Fruit fly (Drosophila melanogaster) whole organism, embryonic: Measurements from ENCODE around the gene Tet.

Source experiments
- CG10209 ChIP-seq: fragments of 200-800 bp; sonication (Bioruptor generic); optimal IDR thresholded peaks from 3 replicates; lab custom pipeline; 2017; ENCODE audit warnings: missing biosample characterization, mild to moderate bottlenecking, missing genetic modification characterization, missing genetic modification reagents
- CG10431 ChIP-seq: fragments of 200-800 bp; sonication (Bioruptor generic); optimal IDR thresholded peaks from 3 replicates; lab custom pipeline; 2018; ENCODE audit warnings: missing biosample characterization, mild to moderate bottlenecking, missing genetic modification characterization
- CG10543 ChIP-seq: fragments of 200-800 bp; sonication (Bioruptor generic); optimal IDR thresholded peaks from 3 replicates; lab custom pipeline; 2017; ENCODE audit warnings: missing biosample characterization, mild to moderate bottlenecking, missing genetic modification characterization, moderate library complexity
- CG13424 ChIP-seq: fragments of 200-800 bp; sonication (Bioruptor generic); optimal IDR thresholded peaks from 2 replicates; lab custom pipeline; 2019; ENCODE audit warnings: missing biosample characterization, mild to moderate bottlenecking, missing genetic modification characterization, moderate library complexity
- CG16779 ChIP-seq: fragments of 200-800 bp; sonication (Bioruptor generic); IDR thresholded peaks from 2 replicates; pipeline ENCODE4 v1.3.6; 2022; ENCODE audit warnings: missing biosample characterization, missing genetic modification characterization
- CG2199 ChIP-seq: fragments of 200-800 bp; sonication (Bioruptor generic); IDR thresholded peaks from 3 replicates; pipeline ENCODE4 v1.3.6; 2022; ENCODE audit warnings: missing biosample characterization, missing genetic modification characterization
- CG2875 ChIP-seq: fragments of 200-800 bp; sonication (Bioruptor generic); optimal IDR thresholded peaks from 2 replicates; lab custom pipeline; 2017; ENCODE audit warnings: missing biosample characterization, mild to moderate bottlenecking, missing genetic modification characterization, missing genetic modification reagents
- CG4360 ChIP-seq: fragments of 200-800 bp; sonication (Bioruptor generic); IDR thresholded peaks from 2 replicates; pipeline ENCODE4 v1.3.6; 2022; ENCODE audit warnings: missing biosample characterization, missing genetic modification characterization
- CG5180 ChIP-seq: fragments of 200-800 bp; sonication (Bioruptor generic); optimal IDR thresholded peaks from 3 replicates; lab custom pipeline; 2017; ENCODE audit warnings: missing biosample characterization, missing genetic modification characterization, mild to moderate bottlenecking, moderate library complexity, missing genetic modification reagents
- CG7271 ChIP-seq: fragments of 200-800 bp; sonication (Bioruptor generic); optimal IDR thresholded peaks from 2 replicates; lab custom pipeline; 2018; ENCODE audit warnings: missing biosample characterization, mild to moderate bottlenecking, missing genetic modification characterization, moderate library complexity
- CG7372 ChIP-seq: fragments of 200-800 bp; sonication (Bioruptor generic); IDR thresholded peaks from 2 replicates; pipeline ENCODE4 v1.3.6; 2022; ENCODE audit warnings: missing biosample characterization, missing genetic modification characterization
- CG7839 ChIP-seq: fragments of 200-800 bp; sonication (Bioruptor generic); optimal IDR thresholded peaks from 3 replicates; lab custom pipeline; 2018; ENCODE audit warnings: missing biosample characterization, mild to moderate bottlenecking, missing genetic modification characterization, moderate library complexity
- CG9727 ChIP-seq: fragments of 200-800 bp; sonication (Bioruptor generic); optimal IDR thresholded peaks from 3 replicates; lab custom pipeline; 2017; ENCODE audit warnings: missing biosample characterization, mild to moderate bottlenecking, missing genetic modification characterization
- Dad ChIP-seq: fragments of 200-800 bp; sonication (Bioruptor generic); optimal IDR thresholded peaks from 3 replicates; lab custom pipeline; 2016; ENCODE audit warnings: missing biosample characterization, missing genetic modification characterization
- Dfd ChIP-seq, 2 experiments: fragments of >200 bp; optimal IDR thresholded peaks; 2 replicates each; lab custom pipeline; 2017; ENCODE audit warnings: missing biosample characterization in 2 of 2, missing genetic modification characterization in 2 of 2
- Doc2 ChIP-seq: fragments of 200-800 bp; sonication (Bioruptor generic); IDR thresholded peaks from 2 replicates; pipeline ENCODE4 v1.3.6; 2022; ENCODE audit warnings: missing biosample characterization, missing genetic modification characterization
- Eip74EF ChIP-seq, 2 experiments: fragments of 200-800 bp in 1 of 2; fragments of >200 bp in 1 of 2; sonication (Bioruptor generic) in 1 of 2; optimal IDR thresholded peaks; 2 replicates each; lab custom pipeline; 2017 to 2019; ENCODE audit warnings: missing biosample characterization in 2 of 2, missing genetic modification characterization in 2 of 2, mild to moderate bottlenecking in 1 of 2, moderate library complexity in 1 of 2
- Ets65A ChIP-seq: fragments of 200-800 bp; sonication (Bioruptor generic); peaks from one replicate; lab custom pipeline; 2016; ENCODE audit warnings: missing biosample characterization, missing genetic modification characterization
- Hsf ChIP-seq: fragments of 200-800 bp; sonication (Bioruptor generic); optimal IDR thresholded peaks from 3 replicates; lab custom pipeline; 2016; ENCODE audit warnings: missing biosample characterization, missing genetic modification characterization
- Jarid2 ChIP-seq: fragments of 200-800 bp; sonication (Bioruptor generic); optimal IDR thresholded peaks from 3 replicates; lab custom pipeline; 2017; ENCODE audit warnings: mild to moderate bottlenecking, missing biosample characterization, missing genetic modification reagents, missing genetic modification characterization
- Oli ChIP-seq: fragments of 200-800 bp; sonication (Bioruptor generic); optimal IDR thresholded peaks from 2 replicates; lab custom pipeline; 2018; ENCODE audit warnings: missing biosample characterization, mild to moderate bottlenecking, missing genetic modification characterization, moderate library complexity
- Xbp1 ChIP-seq: fragments of 200-800 bp; sonication (Bioruptor generic); optimal IDR thresholded peaks from 3 replicates; lab custom pipeline; 2016; ENCODE audit warnings: missing biosample characterization, mild to moderate bottlenecking, missing genetic modification characterization
- YL-1 ChIP-seq: fragments of 200-800 bp; sonication (Bioruptor generic); optimal IDR thresholded peaks from 3 replicates; lab custom pipeline; 2017; ENCODE audit warnings: missing biosample characterization, mild to moderate bottlenecking, missing genetic modification characterization
- cg ChIP-seq: fragments of 200-800 bp; sonication (Bioruptor generic); optimal IDR thresholded peaks from 3 replicates; lab custom pipeline; 2019; ENCODE audit warnings: missing biosample characterization, mild to moderate bottlenecking, missing genetic modification characterization, moderate library complexity
- chm ChIP-seq: fragments of 200-800 bp; sonication (Bioruptor generic); IDR thresholded peaks from 2 replicates; pipeline ENCODE4 v1.3.6; 2022; ENCODE audit warnings: missing biosample characterization, missing genetic modification characterization
- chn ChIP-seq: fragments of 200-800 bp; sonication (Bioruptor generic); optimal IDR thresholded peaks from 2 replicates; lab custom pipeline; 2016; ENCODE audit warnings: missing biosample characterization, missing genetic modification characterization
- dysf ChIP-seq: fragments of 200-800 bp; sonication (Bioruptor generic); IDR thresholded peaks from 3 replicates; pipeline ENCODE4 v1.3.6; 2022; ENCODE audit warnings: missing biosample characterization, missing genetic modification characterization
- emc ChIP-seq: fragments of 200-800 bp; sonication (Bioruptor generic); optimal IDR thresholded peaks from 2 replicates; lab custom pipeline; 2016; ENCODE audit warnings: missing biosample characterization, missing genetic modification characterization
- grn ChIP-seq: fragments of 200-800 bp; sonication (Bioruptor generic); optimal IDR thresholded peaks from 3 replicates; lab custom pipeline; 2017; ENCODE audit warnings: missing biosample characterization, missing genetic modification characterization
- jing ChIP-seq: fragments of 200-800 bp; sonication (Bioruptor generic); optimal IDR thresholded peaks from 2 replicates; lab custom pipeline; 2018; ENCODE audit warnings: missing biosample characterization, mild to moderate bottlenecking, missing genetic modification characterization
- kay ChIP-seq: fragments of 200-800 bp; sonication (Bioruptor generic); optimal IDR thresholded peaks from 2 replicates; lab custom pipeline; 2016; ENCODE audit warnings: missing biosample characterization, missing genetic modification characterization
- knrl ChIP-seq: fragments of 200-800 bp; sonication (Bioruptor generic); IDR thresholded peaks from 3 replicates; pipeline ENCODE4 v1.3.6; 2022; ENCODE audit warnings: missing biosample characterization, missing genetic modification characterization; ENCODE audit not compliant: partially characterized antibody
- luna ChIP-seq: fragments of 200-800 bp; sonication (Bioruptor generic); optimal IDR thresholded peaks from 2 replicates; lab custom pipeline; 2016; ENCODE audit warnings: missing biosample characterization, missing genetic modification characterization
- mirr ChIP-seq: fragments of 200-800 bp; sonication (Bioruptor generic); optimal IDR thresholded peaks from 3 replicates; lab custom pipeline; 2018; ENCODE audit warnings: missing biosample characterization, mild to moderate bottlenecking, missing genetic modification characterization
- onecut ChIP-seq: fragments of 200-800 bp; sonication (Bioruptor generic); IDR thresholded peaks from 2 replicates; pipeline ENCODE4 v1.3.6; 2022; ENCODE audit warnings: missing biosample characterization, missing genetic modification characterization
- tna ChIP-seq: fragments of 200-800 bp; sonication (Bioruptor generic); IDR thresholded peaks from 2 replicates; pipeline ENCODE4 v1.3.6; 2022; ENCODE audit warnings: missing biosample characterization, missing genetic modification characterization; ENCODE audit not compliant: partially characterized antibody
- trem ChIP-seq: fragments of 200-800 bp; optimal IDR thresholded peaks from 3 replicates; lab custom pipeline; 2019; ENCODE audit warnings: missing biosample characterization, mild to moderate bottlenecking, missing genetic modification characterization, moderate library complexity
- z ChIP-seq: fragments of 200-800 bp; sonication (Bioruptor generic); IDR thresholded peaks from 3 replicates; pipeline ENCODE4 v1.3.6; 2022; ENCODE audit warnings: missing biosample characterization, missing genetic modification characterization

Gene Tet

DNA sequence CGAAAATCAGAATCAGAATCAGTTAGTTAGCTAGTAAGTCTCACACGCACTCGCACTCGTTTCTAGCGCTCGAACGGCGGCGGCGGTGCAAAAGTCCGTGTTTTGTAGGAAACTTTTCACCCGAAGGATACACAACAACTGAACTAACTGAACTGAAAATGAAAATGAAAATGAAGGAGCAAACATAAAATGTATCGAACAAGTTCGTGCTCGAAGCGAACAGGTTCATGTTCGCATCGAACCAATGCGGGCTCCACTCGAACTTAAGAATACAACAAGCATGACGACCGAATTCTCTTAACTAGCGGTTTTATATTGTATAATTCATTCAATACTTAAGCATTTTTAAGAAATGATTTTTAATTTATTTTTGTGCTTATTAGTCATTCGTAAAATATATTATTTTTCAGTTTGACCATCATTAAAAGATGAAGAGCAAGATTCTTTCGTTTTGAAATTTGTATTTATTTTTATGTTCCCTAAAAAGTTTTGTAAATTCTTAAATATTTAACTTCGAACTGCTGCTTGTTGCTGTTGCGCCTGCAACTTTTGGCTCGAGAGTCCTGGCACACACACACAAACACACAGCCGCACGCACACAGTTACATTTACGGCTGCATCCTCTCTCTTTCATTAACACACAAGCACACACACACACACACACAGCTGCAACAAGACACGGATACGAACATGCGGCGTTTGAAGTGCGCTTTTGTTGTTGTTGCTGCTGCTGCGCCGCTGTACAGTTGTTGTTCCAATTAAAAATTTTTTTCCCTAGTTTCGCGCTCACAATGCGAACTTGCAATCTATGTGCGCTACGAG is at the start of gene Tet:
Tet (minus strand) TSS at position 154 of the 822 bp plus-strand sequence.
- 0 out of 3 replicates have a peak, but pooled peaks have one; percentile 44 for TF ChIP-seq z
- no peak for TF ChIP-seq Dad (GFP tag; lab: Kevin White, UChicago)
- TF ChIP-seq emc (GFP tag; lab: Kevin White, UChicago), result no peak
- TF ChIP-seq luna (GFP tag; lab: Kevin White, UChicago), result no peak
- TF ChIP-seq knrl (GFP tag; lab: Robert Waterston, UW), result no peak
- TF ChIP-seq CG5180, result peak; percentile 98
- TF ChIP-seq CG4360 (GFP tag; lab: Robert Waterston, UW), result peak; percentile 96
- TF ChIP-seq onecut (GFP tag; lab: Robert Waterston, UW), result no peak
- 0 out of 2 replicates have a peak, but pooled peaks have one; percentile 10 for TF ChIP-seq tna
- no peak for TF ChIP-seq jing (GFP tag; lab: Kevin White, UChicago)
- peak; percentile 10 for TF ChIP-seq trem (tag; lab: Kevin White, UChicago)
- TF ChIP-seq CG10543 (GFP tag; lab: Kevin White, UChicago), result no peak
- TF ChIP-seq Dfd (GFP tag; optimal IDR thresholded peaks at IDR 0.05; lab: Kevin White, UChicago), result peak in 1 of 2 experiments; percentile 76
- TF ChIP-seq Oli (tag; lab: Kevin White, UChicago), result no peak
- no peak for TF ChIP-seq Xbp1
- peak; percentile 38; the same call in 1 of the 3 replicates for TF ChIP-seq CG2199
- TF ChIP-seq mirr (GFP tag; lab: Kevin White, UChicago), result no peak
- TF ChIP-seq cg, result peak; percentile 78
- TF ChIP-seq CG10431, result no peak
- 0 out of 2 replicates have a peak, but pooled peaks have one; percentile 2 for TF ChIP-seq chm (GFP tag; lab: Robert Waterston, UW)
- TF ChIP-seq Jarid2, result peak; percentile 71
- no peak for TF ChIP-seq Hsf
- no peak for TF ChIP-seq CG7271 (tag; lab: Kevin White, UChicago)
- TF ChIP-seq CG10209, result no peak

DNA sequence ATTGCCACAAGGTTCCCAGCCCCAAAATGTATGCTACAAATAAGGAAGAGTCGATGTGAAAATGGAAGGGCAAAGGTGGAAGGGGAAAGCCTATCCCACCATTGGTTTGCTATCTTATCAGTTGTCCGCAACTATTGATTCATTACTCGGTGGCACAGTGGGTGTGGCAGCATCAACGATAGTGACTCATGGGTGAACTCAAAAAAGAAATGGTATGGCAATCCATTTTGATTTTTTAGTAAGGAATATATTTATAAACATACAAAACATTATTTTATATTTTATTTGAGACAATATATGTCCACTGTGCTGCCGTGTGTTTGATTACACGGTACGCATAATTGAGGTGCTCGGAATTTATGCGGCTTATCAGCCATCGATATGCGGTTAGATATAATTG is 44.1 kb upstream of the Tet start:
- no peak for TF ChIP-seq CG13424 (tag; lab: Kevin White, UChicago)
- no peak for TF ChIP-seq CG7372 (GFP tag; lab: Robert Waterston, UW)
- TF ChIP-seq Eip74EF (GFP tag; optimal IDR thresholded peaks at IDR 0.05; lab: Kevin White, UChicago), result peak in 1 of 2 experiments; percentile 8
- no peak for TF ChIP-seq grn (GFP tag; lab: Kevin White, UChicago)
- TF ChIP-seq Jarid2, result no peak
- peak; percentile 56 for TF ChIP-seq CG7839
- peak; percentile 20 for TF ChIP-seq CG9727 (GFP tag; lab: Kevin White, UChicago)
- no peak for TF ChIP-seq Doc2 (GFP tag; lab: Robert Waterston, UW)
- no peak for TF ChIP-seq dysf
- no peak for TF ChIP-seq YL-1
- TF ChIP-seq CG2875 (GFP tag; lab: Kevin White, UChicago), result no peak
- peak; percentile 74 for TF ChIP-seq kay (GFP tag; lab: Kevin White, UChicago)
- no peak for TF ChIP-seq CG16779 (GFP tag; lab: Robert Waterston, UW)
- TF ChIP-seq Ets65A (GFP tag; lab: Kevin White, UChicago), result peak; percentile 55
- no peak for TF ChIP-seq chn
